Worm (Caenorhabditis elegans): ENCODE measurements around the gene math-41.

Gene math-41

DNA sequence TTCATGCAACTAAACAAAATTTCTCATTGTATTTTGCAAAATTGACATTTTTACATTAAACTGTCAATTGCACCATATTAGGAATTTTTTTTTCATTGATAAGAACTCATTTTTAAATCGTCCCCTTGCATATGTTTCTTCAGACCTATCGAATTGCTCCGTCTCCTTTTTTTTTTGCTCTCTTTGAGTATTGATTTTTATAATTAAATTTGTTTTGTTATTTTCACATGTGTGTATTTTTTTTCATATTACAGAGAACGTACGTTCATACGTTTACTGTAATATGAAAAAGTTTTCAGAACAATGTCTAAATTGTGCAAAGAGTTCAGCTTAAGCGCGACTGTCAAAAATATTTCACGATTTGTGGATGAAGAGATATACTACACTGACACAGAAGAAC, 44.7 kb downstream of the math-41 start, which contains the start of gene math-14:
TSS of gene math-14 (plus strand) at position 301 of the 400 bp plus-strand sequence.
- TF ChIP-seq him-1 (tag; optimal IDR thresholded peaks at IDR 0.05) (no peak), dao-5 (tag; optimal IDR thresholded peaks at IDR 0.05) (no peak), W03F9.2 (tag; optimal IDR thresholded peaks at IDR 0.05) (no peak)

DNA sequence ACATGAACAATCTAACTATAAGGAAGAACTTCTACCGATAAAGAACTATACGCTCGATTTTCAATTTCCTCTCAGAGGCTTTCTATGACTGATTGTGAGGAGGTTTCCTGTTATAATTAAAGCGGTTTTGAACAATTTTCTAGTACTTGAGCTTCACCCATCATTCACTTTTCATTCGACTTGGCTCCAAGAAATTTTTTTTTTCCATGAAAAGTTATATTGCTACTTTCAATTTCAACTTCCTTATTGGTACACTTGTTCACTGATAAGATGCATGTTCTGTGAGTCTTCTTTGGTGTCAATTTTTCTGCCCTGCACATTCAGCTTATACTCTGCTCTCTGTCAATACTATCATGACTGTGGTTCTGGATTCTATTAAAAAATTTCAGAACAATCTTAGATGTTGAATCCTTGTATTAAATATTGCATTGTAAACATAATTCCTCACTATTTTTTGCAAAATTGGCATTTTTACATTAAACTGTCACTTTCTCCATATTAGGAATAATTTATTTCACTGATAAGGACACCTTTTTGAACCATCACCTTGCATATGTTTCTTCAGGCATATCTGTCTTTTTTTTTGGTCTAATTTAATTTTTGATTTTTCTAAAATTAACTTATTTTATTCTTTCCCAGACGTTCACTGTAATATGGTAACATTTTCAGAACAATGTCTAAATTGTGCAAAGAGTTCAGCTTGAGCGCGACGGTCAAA, 46.6 kb downstream of the math-41 start, which contains the start of gene math-10:
TSS of gene math-10 (plus strand) at position 668 of the 718 bp plus-strand sequence.
- TF ChIP-seq dao-5 (tag; optimal IDR thresholded peaks at IDR 0.05) (no peak), him-1 (tag; optimal IDR thresholded peaks at IDR 0.05) (no peak), W03F9.2 (tag; optimal IDR thresholded peaks at IDR 0.05) (no peak)

DNA sequence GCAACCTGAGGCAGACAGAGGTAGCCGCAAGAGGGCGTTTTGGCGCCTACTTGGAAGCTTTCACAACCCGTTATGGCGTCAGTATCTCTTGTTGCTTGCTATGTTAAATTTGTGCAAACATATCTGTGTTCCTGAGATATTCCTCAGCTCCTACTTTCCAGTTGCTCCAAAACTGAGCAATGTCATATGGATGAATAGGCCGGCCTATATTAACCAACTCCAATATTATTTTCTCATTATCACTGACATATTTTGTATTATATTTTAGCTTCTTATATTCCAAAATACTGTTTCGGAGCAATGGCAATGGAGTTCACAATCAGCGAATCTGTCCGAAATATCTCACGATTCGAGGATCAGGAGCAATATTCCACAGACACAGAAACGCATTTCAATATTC, 51.2 kb downstream of the math-41 start, which contains the start of gene math-13:
TSS of gene math-13 (plus strand) at position 301 of the 400 bp plus-strand sequence.
- TF ChIP-seq W03F9.2 (tag; optimal IDR thresholded peaks at IDR 0.05) (no peak), dao-5 (tag; optimal IDR thresholded peaks at IDR 0.05) (no peak), him-1 (tag; optimal IDR thresholded peaks at IDR 0.05) (no peak)

DNA sequence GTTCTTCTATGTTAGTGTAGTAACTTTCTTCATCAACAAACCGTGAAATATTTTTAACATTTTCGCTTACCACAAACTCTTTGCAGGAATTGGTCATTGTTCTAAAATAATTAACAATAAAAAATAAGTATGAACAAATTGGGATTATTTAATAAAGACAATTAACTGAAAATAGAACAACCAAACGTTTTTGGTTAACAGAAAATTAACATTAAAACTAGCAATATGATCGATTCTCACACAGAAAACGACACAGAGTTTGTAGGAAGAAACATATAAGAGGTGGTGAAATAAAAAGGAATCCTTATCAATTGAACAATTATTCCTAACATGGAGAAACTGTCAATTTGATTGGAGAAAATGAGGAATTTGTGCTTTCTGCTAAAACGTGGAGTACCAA, 54.2 kb downstream of the math-41 start, which contains the start of gene math-16:
TSS of gene math-16 (minus strand) at position 101 of the 400 bp plus-strand sequence.
- TF ChIP-seq dao-5 (tag; optimal IDR thresholded peaks at IDR 0.05) (no peak), W03F9.2 (tag; optimal IDR thresholded peaks at IDR 0.05) (no peak), him-1 (tag; optimal IDR thresholded peaks at IDR 0.05) (no peak)

All from whole organism, L4/young adult.